Worm (Caenorhabditis elegans): Measurements from ENCODE around the gene F35D2.2.

DNA sequence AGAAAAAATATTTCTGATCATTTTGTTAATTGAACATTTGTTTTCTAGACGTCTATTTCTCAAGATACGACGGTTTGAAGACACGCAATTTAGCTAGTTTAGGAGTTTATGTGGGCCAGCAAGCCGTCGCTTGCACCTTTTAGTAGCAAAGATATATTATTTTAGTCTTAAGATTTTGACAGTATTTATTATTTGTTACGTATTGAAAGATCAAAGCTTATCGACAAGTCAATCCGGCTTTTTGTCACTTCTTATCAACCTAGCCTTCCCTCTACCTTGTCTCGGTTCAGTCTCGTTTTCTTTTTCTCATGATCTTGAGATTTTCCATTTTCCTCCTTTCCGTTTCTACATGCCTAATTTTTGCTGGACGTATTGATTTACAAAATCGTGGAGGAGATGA, at the start of gene F35D2.2:
- TF ChIP-seq M03D4.4 (tag; optimal IDR thresholded peaks at IDR 0.05) (no peak), ztf-11 (tag; optimal IDR thresholded peaks at IDR 0.05) (no peak), lin-13 (tag; optimal IDR thresholded peaks at IDR 0.05) (no peak), lsy-2 (tag; optimal IDR thresholded peaks at IDR 0.05) (no peak), blmp-1 (tag; optimal IDR thresholded peaks at IDR 0.05) (no peak), nhr-76 (tag; optimal IDR thresholded peaks at IDR 0.05) (no peak), hlh-1 (tag; optimal IDR thresholded peaks at IDR 0.05) (no peak), nhr-28 (tag; optimal IDR thresholded peaks at IDR 0.05) (no peak), sem-2 (GFP tag; optimal IDR thresholded peaks at IDR 0.05) (no peak), unc-39 (tag; optimal IDR thresholded peaks at IDR 0.05) (no peak)

Measured in whole organism, mixed stage, embryonic.